Fruit fly (Drosophila melanogaster) whole organism, pupa: Measurements from ENCODE around the gene Cyp40.
A peak's percentile ranks its signal among the peaks of the same experiment; 100 is the strongest.

Experiments used
- CG10348 ChIP-seq: fragments of 200-800 bp; sonication (Bioruptor generic); IDR thresholded peaks from 2 replicates; pipeline ENCODE4 v1.3.6; 2022; ENCODE audit warnings: missing biosample characterization, missing genetic modification characterization
- CG12605 ChIP-seq: fragments of 200-800 bp; sonication (Bioruptor generic); IDR thresholded peaks from 2 replicates; pipeline ENCODE4 v1.3.6; 2022; ENCODE audit warnings: missing biosample characterization, missing genetic modification characterization
- CG13204 ChIP-seq: fragments of 200-800 bp; sonication (Bioruptor generic); optimal IDR thresholded peaks from 2 replicates; lab custom pipeline; 2018; ENCODE audit warnings: missing biosample characterization, mild to moderate bottlenecking, missing genetic modification characterization, moderate library complexity
- CG14655 ChIP-seq: fragments of 200-800 bp; sonication (Bioruptor generic); optimal IDR thresholded peaks from 3 replicates; lab custom pipeline; 2017; ENCODE audit warnings: mild to moderate bottlenecking, missing biosample characterization, missing genetic modification reagents, missing genetic modification characterization
- CG15710 ChIP-seq: fragments of 200-800 bp; sonication (Bioruptor generic); optimal IDR thresholded peaks from 2 replicates; lab custom pipeline; 2018; ENCODE audit warnings: missing biosample characterization, mild to moderate bottlenecking, missing genetic modification characterization, moderate library complexity
- CG17806 ChIP-seq: fragments of 200-800 bp; sonication (Bioruptor generic); optimal IDR thresholded peaks from 2 replicates; lab custom pipeline; 2018; ENCODE audit warnings: missing biosample characterization, mild to moderate bottlenecking, missing genetic modification characterization, moderate library complexity
- CG32121 ChIP-seq: fragments of 200-800 bp; sonication (Bioruptor generic); IDR thresholded peaks from 2 replicates; pipeline ENCODE4 v1.3.6; 2022; ENCODE audit warnings: missing biosample characterization, missing genetic modification characterization
- CG34367 ChIP-seq: fragments of 200-800 bp; sonication (Bioruptor generic); optimal IDR thresholded peaks from 2 replicates; lab custom pipeline; 2018; ENCODE audit warnings: missing biosample characterization, mild to moderate bottlenecking, missing genetic modification characterization
- CG4496 ChIP-seq: fragments of 200-800 bp; sonication (Bioruptor generic); IDR thresholded peaks from 3 replicates; pipeline ENCODE4 v1.3.6; 2022; ENCODE audit warnings: missing biosample characterization, missing genetic modification characterization
- CG8159 ChIP-seq: fragments of 200-800 bp; sonication (Bioruptor generic); optimal IDR thresholded peaks from 3 replicates; lab custom pipeline; 2018; ENCODE audit warnings: missing biosample characterization, mild to moderate bottlenecking, missing genetic modification characterization, moderate library complexity
- CG8301 ChIP-seq: fragments of 200-800 bp; sonication (Bioruptor generic); optimal IDR thresholded peaks from 2 replicates; lab custom pipeline; 2018; ENCODE audit warnings: missing biosample characterization, mild to moderate bottlenecking, missing genetic modification characterization
- CG9948 ChIP-seq: fragments of 200-800 bp; sonication (Bioruptor generic); optimal IDR thresholded peaks from 2 replicates; lab custom pipeline; 2018; ENCODE audit warnings: missing biosample characterization, mild to moderate bottlenecking, missing genetic modification characterization, moderate library complexity
- D1 ChIP-seq: fragments of 200-800 bp; sonication (Bioruptor generic); optimal IDR thresholded peaks from 2 replicates; lab custom pipeline; 2018; ENCODE audit warnings: missing biosample characterization, mild to moderate bottlenecking, missing genetic modification characterization, moderate library complexity
- EcR ChIP-seq: fragments of 200-800 bp; sonication (Bioruptor generic); optimal IDR thresholded peaks from 3 replicates; lab custom pipeline; 2019; ENCODE audit warnings: missing biosample characterization, missing genetic modification characterization, mild to moderate bottlenecking, moderate library complexity, missing genetic modification reagents
- Ets98B ChIP-seq: fragments of 200-800 bp; sonication (Bioruptor generic); IDR thresholded peaks from 2 replicates; pipeline ENCODE4 v1.3.6; 2022; ENCODE audit warnings: missing biosample characterization, missing genetic modification characterization
- Pif1A ChIP-seq: fragments of 200-800 bp; sonication (Bioruptor generic); optimal IDR thresholded peaks from 3 replicates; lab custom pipeline; 2016; ENCODE audit warnings: missing biosample characterization, missing genetic modification characterization
- Pif1B ChIP-seq: fragments of 200-800 bp; sonication (Bioruptor generic); optimal IDR thresholded peaks from 3 replicates; lab custom pipeline; 2016; ENCODE audit warnings: missing biosample characterization, missing genetic modification characterization
- Snoo ChIP-seq: fragments of 200-800 bp; sonication (Bioruptor generic); optimal IDR thresholded peaks from 3 replicates; lab custom pipeline; 2017; ENCODE audit warnings: missing biosample characterization, mild to moderate bottlenecking, missing genetic modification characterization, inconsistent platforms
- fd96Ca ChIP-seq: fragments of 200-800 bp; sonication (Bioruptor generic); IDR thresholded peaks from 3 replicates; pipeline ENCODE4 v1.3.6; 2022; ENCODE audit warnings: missing biosample characterization, missing genetic modification characterization
- gl ChIP-seq: fragments of 200-800 bp; sonication (Bioruptor generic); optimal IDR thresholded peaks from 2 replicates; lab custom pipeline; 2018; ENCODE audit warnings: missing biosample characterization, mild to moderate bottlenecking, missing genetic modification characterization
- rn ChIP-seq: fragments of 200-800 bp; sonication (Bioruptor generic); IDR thresholded peaks from 2 replicates; pipeline ENCODE4 v1.3.6; 2022; ENCODE audit warnings: missing biosample characterization, missing genetic modification characterization

The Cyp40 gene

DNA sequence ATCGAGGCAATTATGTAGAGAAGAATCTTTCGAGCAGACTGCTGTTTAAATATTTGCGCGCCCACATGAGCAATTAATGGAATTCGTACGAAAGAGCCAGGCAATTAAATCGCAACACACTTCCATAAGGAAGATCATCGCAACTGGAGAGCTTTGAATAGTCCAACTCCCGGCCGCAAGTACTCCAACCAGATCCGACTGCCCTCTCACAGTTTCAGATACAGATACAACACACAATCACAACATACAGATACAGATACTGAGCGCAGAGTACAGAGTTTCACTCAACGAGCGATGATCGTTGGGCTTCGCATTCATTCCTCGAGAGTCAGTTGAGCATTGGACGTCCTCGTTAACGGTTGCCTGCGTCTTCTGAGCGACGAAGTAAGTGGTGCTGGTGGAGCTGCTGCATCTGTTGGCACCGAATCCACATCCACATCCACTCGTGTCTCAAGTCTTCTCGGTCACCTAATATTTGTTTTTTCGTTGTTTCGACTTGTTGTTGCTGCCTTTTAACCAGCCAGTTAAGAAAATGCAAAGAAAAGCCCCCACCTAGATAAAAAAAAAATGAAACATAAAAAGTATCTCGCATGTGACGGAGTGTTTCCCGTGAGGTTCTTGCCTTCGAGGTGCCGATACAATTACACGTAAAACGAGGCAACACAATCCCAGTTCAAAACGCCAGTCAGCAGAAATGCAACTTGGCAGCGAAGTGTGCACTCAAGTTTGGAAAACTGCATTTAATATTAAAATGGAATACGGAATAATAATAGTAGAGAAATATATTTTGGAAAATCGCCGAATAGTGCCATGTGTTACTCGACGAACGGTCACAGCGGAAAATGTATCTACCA is 13.7 kb upstream of the Cyp40 start, which contains the start of gene LanB2:
Gene LanB2 (plus strand): TSS at position 326 of the 854 bp plus-strand sequence.
- TF ChIP-seq Pif1B (GFP tag; lab: Kevin White, UChicago) (no peak), CG8301 (no peak), CG17806 (no peak), D1 (tag; lab: Kevin White, UChicago) (no peak), CG9948 (tag; lab: Kevin White, UChicago) (no peak), CG15710 (tag; lab: Kevin White, UChicago) (peak; percentile 1), CG10348 (GFP tag; lab: Robert Waterston, UW) (no peak), rn (GFP tag; lab: Robert Waterston, UW) (no peak), Snoo (tag; lab: Kevin White, UChicago) (no peak), gl (tag; lab: Kevin White, UChicago) (peak; percentile 23), CG34367 (tag; lab: Kevin White, UChicago) (no peak), CG8159 (peak; percentile 37), CG12605 (GFP tag; lab: Robert Waterston, UW) (0 out of 2 replicates have a peak, but pooled peaks have one; percentile 13), CG14655 (GFP tag; lab: Kevin White, UChicago) (no peak), EcR (GFP tag; lab: Kevin White, UChicago) (peak; percentile 81), CG32121 (GFP tag; lab: Robert Waterston, UW) (no peak; the same call in 1 of the 2 replicates), CG4496 (no peak; the same call in 2 of the 3 replicates), Pif1A (peak; percentile 15), fd96Ca (GFP tag; lab: Robert Waterston, UW) (peak; percentile 59; the same call in 1 of the 3 replicates), Ets98B (GFP tag; lab: Robert Waterston, UW) (peak; percentile 66; the same call in 1 of the 2 replicates), CG13204 (GFP tag; lab: Kevin White, UChicago) (no peak)

DNA sequence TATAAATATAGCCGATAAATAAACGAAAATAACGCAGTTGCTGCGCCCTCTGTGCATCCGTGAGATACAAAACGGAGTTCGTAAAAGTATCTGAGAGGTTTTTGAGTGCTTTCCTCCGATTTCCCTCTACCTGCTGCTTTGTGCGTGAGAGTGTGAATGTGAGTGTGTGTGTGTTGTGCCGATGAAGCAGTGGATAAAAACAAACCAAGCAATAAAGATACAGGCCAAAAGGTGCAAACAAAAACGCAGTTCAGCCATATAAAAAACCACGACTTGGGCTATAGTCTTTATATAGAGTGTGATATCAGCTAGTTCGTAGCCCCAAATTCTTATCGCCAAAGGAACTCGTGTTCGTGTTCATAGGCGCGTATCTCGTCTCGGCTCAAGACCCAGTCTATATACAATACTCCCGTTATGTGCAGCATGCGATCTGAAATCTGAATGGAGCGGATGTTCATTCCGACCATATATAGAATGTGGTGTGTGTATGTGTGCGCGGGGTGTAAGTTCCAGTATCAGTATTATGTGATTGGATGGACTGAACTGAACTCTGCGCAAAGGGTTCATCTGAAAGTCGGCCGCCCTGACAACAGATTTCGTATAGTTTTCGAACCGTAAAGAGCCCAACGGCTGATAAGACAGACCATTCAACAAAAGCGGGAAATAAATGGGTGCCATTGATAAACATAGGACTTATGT is 12.9 kb upstream of the Cyp40 start:
- TF ChIP-seq EcR (GFP tag; lab: Kevin White, UChicago) (peak; percentile 67), D1 (tag; lab: Kevin White, UChicago) (no peak)

dm6 chr3L:9624014-9624413 is 4.5 kb upstream of the Cyp40 start, which contains the start of gene CG3335:
TSS of gene CG3335 (plus strand) at chr3L:9624237.
- no peak for TF ChIP-seq CG8301
- TF ChIP-seq CG9948 (tag; lab: Kevin White, UChicago): no peak
- no peak for TF ChIP-seq CG10348 (GFP tag; lab: Robert Waterston, UW)
- no peak for TF ChIP-seq gl (tag; lab: Kevin White, UChicago)
- TF ChIP-seq EcR (GFP tag; lab: Kevin White, UChicago): no peak
- no peak for TF ChIP-seq CG13204 (GFP tag; lab: Kevin White, UChicago)
- no peak for TF ChIP-seq CG14655 (GFP tag; lab: Kevin White, UChicago)
- no peak for TF ChIP-seq CG17806
- no peak for TF ChIP-seq CG8159
- no peak for TF ChIP-seq CG34367 (tag; lab: Kevin White, UChicago)
- no peak for TF ChIP-seq Pif1A
- TF ChIP-seq CG4496: no peak
- no peak for TF ChIP-seq fd96Ca (GFP tag; lab: Robert Waterston, UW)
- TF ChIP-seq rn (GFP tag; lab: Robert Waterston, UW): no peak
- no peak for TF ChIP-seq CG12605 (GFP tag; lab: Robert Waterston, UW)

- no peak for TF ChIP-seq CG4496
- no peak for TF ChIP-seq gl (tag; lab: Kevin White, UChicago)
- no peak for TF ChIP-seq CG13204 (GFP tag; lab: Kevin White, UChicago)
- TF ChIP-seq Pif1A: no peak
- no peak for TF ChIP-seq CG10348 (GFP tag; lab: Robert Waterston, UW)
- TF ChIP-seq CG14655 (GFP tag; lab: Kevin White, UChicago): no peak
- TF ChIP-seq CG34367 (tag; lab: Kevin White, UChicago): no peak
- TF ChIP-seq D1 (tag; lab: Kevin White, UChicago): no peak
- TF ChIP-seq CG8301: no peak
- TF ChIP-seq CG15710 (tag; lab: Kevin White, UChicago): no peak
- no peak for TF ChIP-seq rn (GFP tag; lab: Robert Waterston, UW)
- TF ChIP-seq CG12605 (GFP tag; lab: Robert Waterston, UW): no peak
- no peak for TF ChIP-seq CG32121 (GFP tag; lab: Robert Waterston, UW)
- no peak for TF ChIP-seq CG17806
- no peak for TF ChIP-seq Ets98B (GFP tag; lab: Robert Waterston, UW)
- no peak for TF ChIP-seq CG8159
- TF ChIP-seq fd96Ca (GFP tag; lab: Robert Waterston, UW): no peak
- TF ChIP-seq EcR (GFP tag; lab: Kevin White, UChicago): no peak
Measured at dm6 chr3L:9629093-9629492, 617 bp downstream of the Cyp40 start, which contains the start of gene Or67b. TSS of gene Or67b (minus strand) at chr3L:9629193.

- no peak for TF ChIP-seq Pif1A
- TF ChIP-seq CG14655 (GFP tag; lab: Kevin White, UChicago): no peak
- TF ChIP-seq rn (GFP tag; lab: Robert Waterston, UW): no peak
- no peak for TF ChIP-seq Ets98B (GFP tag; lab: Robert Waterston, UW)
- no peak for TF ChIP-seq CG12605 (GFP tag; lab: Robert Waterston, UW)
- no peak for TF ChIP-seq CG10348 (GFP tag; lab: Robert Waterston, UW)
- TF ChIP-seq CG17806: no peak
- no peak for TF ChIP-seq CG34367 (tag; lab: Kevin White, UChicago)
- TF ChIP-seq CG9948 (tag; lab: Kevin White, UChicago): no peak
- no peak for TF ChIP-seq Pif1B (GFP tag; lab: Kevin White, UChicago)
- TF ChIP-seq D1 (tag; lab: Kevin White, UChicago): no peak
- TF ChIP-seq CG8159: no peak
- no peak for TF ChIP-seq CG15710 (tag; lab: Kevin White, UChicago)
- no peak for TF ChIP-seq Snoo (tag; lab: Kevin White, UChicago)
- TF ChIP-seq CG13204 (GFP tag; lab: Kevin White, UChicago): no peak
- TF ChIP-seq, all 21 proteins: peak for 0
Measured at dm6 chr3L:9629910-9630309, 1.4 kb downstream of the Cyp40 start.
